Worm (Caenorhabditis elegans) whole organism, L3 larva: ENCODE data around the gene F07E5.12.

Experiments used
- R02D3.7 ChIP-seq: fragments of 150-350 bp; optimal IDR thresholded peaks from 2 replicates; lab custom pipeline; 2014; ENCODE audit warnings: missing biosample characterization, missing genetic modification characterization
- ZK546.5 ChIP-seq: sonication (generic microtip); optimal IDR thresholded peaks from 2 replicates; lab custom pipeline; 2017; ENCODE audit warnings: missing biosample characterization, missing genetic modification characterization
- aly-2 ChIP-seq: fragments of 150-350 bp; optimal IDR thresholded peaks from 2 replicates; lab custom pipeline; 2014; ENCODE audit warnings: missing biosample characterization, missing genetic modification characterization
- ceh-82 ChIP-seq: fragments of 150-350 bp; optimal IDR thresholded peaks from 2 replicates; lab custom pipeline; 2014; ENCODE audit warnings: missing biosample characterization, missing genetic modification characterization
- ceh-9 ChIP-seq: sonication (generic microtip); optimal IDR thresholded peaks from 2 replicates; lab custom pipeline; 2018; ENCODE audit warnings: missing biosample characterization, missing genetic modification characterization
- daf-12 ChIP-seq: fragments of 150-350 bp; optimal IDR thresholded peaks from 2 replicates; lab custom pipeline; 2014; ENCODE audit warnings: missing biosample characterization, missing genetic modification reagents, missing genetic modification characterization
- egl-27 ChIP-seq: sonication (generic microtip); optimal IDR thresholded peaks from 4 replicates; lab custom pipeline; 2017; ENCODE audit warnings: missing biosample characterization, missing genetic modification reagents, missing genetic modification characterization
- elt-1 ChIP-seq: fragments of 150-350 bp; optimal IDR thresholded peaks from 2 replicates; lab custom pipeline; 2014; ENCODE audit warnings: missing biosample characterization, missing genetic modification characterization
- elt-2 ChIP-seq: sonication (generic microtip); optimal IDR thresholded peaks from 2 replicates; lab custom pipeline; 2016; ENCODE audit warnings: missing genetic modification reagents, mild to moderate bottlenecking, missing genetic modification characterization, missing compliant biosample characterization
- elt-3 ChIP-seq, 3 experiments: fragments of 150-350 bp in 1 of 3; sonication (generic microtip) in 2 of 3; optimal IDR thresholded peaks; 2 replicates in 2 of 3; 4 replicates in 1 of 3; lab custom pipeline; 2014 to 2017; ENCODE audit warnings: missing biosample characterization in 3 of 3, missing genetic modification characterization in 3 of 3
- fkh-2 ChIP-seq: fragments of 150-350 bp; optimal IDR thresholded peaks from 2 replicates; lab custom pipeline; 2014; ENCODE audit warnings: missing biosample characterization, missing genetic modification reagents, missing genetic modification characterization
- fos-1 ChIP-seq: fragments of 150-350 bp; optimal IDR thresholded peaks from 2 replicates; lab custom pipeline; 2014; ENCODE audit warnings: missing biosample characterization, missing genetic modification characterization
- hmg-11 ChIP-seq: sonication (generic microtip); optimal IDR thresholded peaks from 2 replicates; lab custom pipeline; 2016; ENCODE audit warnings: missing genetic modification characterization, missing compliant biosample characterization
- jun-1 ChIP-seq: fragments of 150-350 bp; optimal IDR thresholded peaks from 2 replicates; lab custom pipeline; 2014; ENCODE audit warnings: missing biosample characterization, missing genetic modification reagents, missing genetic modification characterization
- lin-15B ChIP-seq: fragments of 150-350 bp; optimal IDR thresholded peaks from 2 replicates; lab custom pipeline; 2014; ENCODE audit warnings: missing biosample characterization, missing genetic modification characterization
- lin-39 ChIP-seq: fragments of 150-350 bp; optimal IDR thresholded peaks from 2 replicates; lab custom pipeline; 2018; ENCODE audit warnings: missing biosample characterization, missing genetic modification reagents, missing genetic modification characterization
- lsy-12 ChIP-seq: sonication (generic microtip); optimal IDR thresholded peaks from 2 replicates; lab custom pipeline; 2016; ENCODE audit warnings: mild to moderate bottlenecking, missing genetic modification characterization, missing compliant biosample characterization
- mdl-1 ChIP-seq: fragments of 150-350 bp; optimal IDR thresholded peaks from 2 replicates; lab custom pipeline; 2014; ENCODE audit warnings: missing biosample characterization, missing genetic modification characterization
- nfya-1 ChIP-seq: sonication (generic microtip); optimal IDR thresholded peaks from 2 replicates; lab custom pipeline; 2017; ENCODE audit warnings: missing genetic modification characterization, mild to moderate bottlenecking, missing compliant biosample characterization, antibody characterized with exemption, moderate library complexity; ENCODE audit not compliant: insufficient read depth
- nhr-11 ChIP-seq: fragments of 150-350 bp; optimal IDR thresholded peaks from 2 replicates; lab custom pipeline; 2014; ENCODE audit warnings: missing biosample characterization, missing genetic modification characterization
- nhr-12 ChIP-seq: fragments of 150-350 bp; optimal IDR thresholded peaks from 2 replicates; lab custom pipeline; 2014; ENCODE audit warnings: missing biosample characterization, missing genetic modification characterization
- nhr-23 ChIP-seq: fragments of 150-350 bp; optimal IDR thresholded peaks from 2 replicates; lab custom pipeline; 2014; ENCODE audit warnings: missing biosample characterization, missing genetic modification reagents, missing genetic modification characterization
- nhr-237 ChIP-seq: fragments of 150-350 bp; optimal IDR thresholded peaks from 2 replicates; lab custom pipeline; 2014; ENCODE audit warnings: missing biosample characterization, missing genetic modification characterization
- nhr-25 ChIP-seq: sonication (generic microtip); optimal IDR thresholded peaks from 2 replicates; lab custom pipeline; 2017; ENCODE audit warnings: missing biosample characterization, missing genetic modification characterization
- nhr-28 ChIP-seq: fragments of 150-350 bp; optimal IDR thresholded peaks from 2 replicates; lab custom pipeline; 2014; ENCODE audit warnings: missing biosample characterization, missing genetic modification characterization
- nhr-67 ChIP-seq: fragments of 150-350 bp; optimal IDR thresholded peaks from 2 replicates; lab custom pipeline; 2014; ENCODE audit warnings: missing biosample characterization, missing genetic modification characterization
- nhr-77 ChIP-seq: fragments of 150-350 bp; optimal IDR thresholded peaks from 2 replicates; lab custom pipeline; 2014; ENCODE audit warnings: missing biosample characterization, missing genetic modification characterization
- pqm-1 ChIP-seq: fragments of 150-350 bp; optimal IDR thresholded peaks from 2 replicates; lab custom pipeline; 2017; ENCODE audit warnings: missing biosample characterization, missing genetic modification characterization, inconsistent platforms
- sea-2 ChIP-seq: fragments of 150-350 bp; sonication (generic microtip); optimal IDR thresholded peaks from 4 replicates; lab custom pipeline; 2014; ENCODE audit warnings: missing biosample characterization, missing genetic modification reagents, missing genetic modification characterization
- snpc-4 ChIP-seq: fragments of 150-350 bp; optimal IDR thresholded peaks from 2 replicates; lab custom pipeline; 2014; ENCODE audit warnings: missing biosample characterization, missing genetic modification characterization
- unc-62 ChIP-seq: fragments of 150-350 bp; sonication (generic microtip); optimal IDR thresholded peaks from 4 replicates; lab custom pipeline; 2014; ENCODE audit warnings: missing biosample characterization, missing genetic modification reagents, missing genetic modification characterization
- ztf-11 ChIP-seq: fragments of 150-350 bp; optimal IDR thresholded peaks from 2 replicates; lab custom pipeline; 2014; ENCODE audit warnings: missing biosample characterization, missing genetic modification characterization
- ztf-4 ChIP-seq: fragments of 150-350 bp; optimal IDR thresholded peaks from 2 replicates; lab custom pipeline; 2014; ENCODE audit warnings: missing biosample characterization, missing genetic modification characterization

Gene F07E5.12

DNA sequence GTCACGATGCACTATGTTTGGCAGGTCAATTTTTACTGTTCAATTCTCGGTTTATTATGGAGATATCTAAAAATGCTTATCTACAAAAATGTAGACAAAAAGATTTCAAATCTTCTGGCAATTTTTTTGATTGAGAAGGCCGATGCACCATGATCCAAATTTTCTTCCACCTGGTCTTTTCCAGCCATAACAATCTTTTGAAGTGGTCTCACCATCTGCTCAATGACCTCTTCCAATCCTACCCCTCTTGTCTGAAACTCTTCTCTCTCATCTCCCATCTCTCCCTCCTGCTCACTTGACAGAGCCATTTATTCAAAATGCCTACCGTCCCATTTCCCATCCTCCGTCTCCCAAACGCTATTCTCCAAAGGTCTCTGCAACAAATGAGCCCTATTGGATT, 16.4 kb upstream of the F07E5.12 start, which contains the start of gene fbxb-35:
fbxb-35 (plus strand) TSS at position 301 of the 400 bp plus-strand sequence.
- no peak for TF ChIP-seq mdl-1 (tag; lab: Kevin White, UChicago)
- no peak for TF ChIP-seq R02D3.7 (tag; lab: Kevin White, UChicago)
- TF ChIP-seq snpc-4 (tag; lab: Kevin White, UChicago) = no peak
- TF ChIP-seq lin-39 = no peak
- TF ChIP-seq, all 47 proteins: peak for 0

DNA sequence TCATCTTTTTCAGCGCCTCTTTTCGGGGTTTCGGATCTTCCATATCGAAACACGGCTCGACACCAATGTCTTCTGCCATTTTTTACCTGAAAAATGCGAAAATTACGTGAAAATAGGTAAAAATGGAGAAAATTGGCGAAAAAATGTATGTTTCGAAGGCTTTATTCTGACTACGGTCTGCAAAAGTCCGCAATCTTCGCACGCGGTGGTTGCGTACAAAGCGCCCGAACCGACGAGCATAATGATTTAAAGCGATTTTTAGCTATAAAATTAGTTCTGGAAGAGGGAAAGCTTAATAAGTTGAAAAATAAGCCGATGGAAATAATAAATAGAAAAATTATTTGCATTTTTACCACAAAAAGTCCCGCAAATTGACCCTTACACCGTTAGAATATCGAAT, 8.8 kb upstream of the F07E5.12 start, which contains the start of gene F07E5.5:
F07E5.5 (minus strand) TSS at position 86 of the 400 bp plus-strand sequence.
- peak; percentile 20 for TF ChIP-seq elt-2 (tag; lab: Kevin White, UChicago)
- TF ChIP-seq ztf-4 (tag; lab: Kevin White, UChicago) = no peak
- TF ChIP-seq daf-12 (tag; lab: Kevin White, UChicago) = no peak
- TF ChIP-seq ZK546.5 (tag; lab: Kevin White, UChicago) = no peak
- TF ChIP-seq lsy-12 (tag; lab: Kevin White, UChicago) = peak; percentile 16
- peak; percentile 9 for TF ChIP-seq nhr-25 (tag; lab: Kevin White, UChicago)
- no peak for TF ChIP-seq nhr-28 (tag; lab: Kevin White, UChicago)
- peak; percentile 79 for TF ChIP-seq nfya-1
- TF ChIP-seq nhr-23 = peak; percentile 41
- TF ChIP-seq aly-2 (tag; lab: Kevin White, UChicago) = no peak
- TF ChIP-seq snpc-4 (tag; lab: Kevin White, UChicago) = peak; percentile 46
- TF ChIP-seq jun-1 (tag; lab: Kevin White, UChicago) = no peak
- TF ChIP-seq lin-15B (tag; lab: Kevin White, UChicago) = peak; percentile 40
- TF ChIP-seq unc-62 (GFP tag; lab: Kevin White, UChicago) = no peak
- no peak for TF ChIP-seq fos-1 (tag; lab: Kevin White, UChicago)
- peak; percentile 10 for TF ChIP-seq lin-39
- TF ChIP-seq R02D3.7 (tag; lab: Kevin White, UChicago) = peak; percentile 44
- TF ChIP-seq elt-1 = peak; percentile 31

DNA sequence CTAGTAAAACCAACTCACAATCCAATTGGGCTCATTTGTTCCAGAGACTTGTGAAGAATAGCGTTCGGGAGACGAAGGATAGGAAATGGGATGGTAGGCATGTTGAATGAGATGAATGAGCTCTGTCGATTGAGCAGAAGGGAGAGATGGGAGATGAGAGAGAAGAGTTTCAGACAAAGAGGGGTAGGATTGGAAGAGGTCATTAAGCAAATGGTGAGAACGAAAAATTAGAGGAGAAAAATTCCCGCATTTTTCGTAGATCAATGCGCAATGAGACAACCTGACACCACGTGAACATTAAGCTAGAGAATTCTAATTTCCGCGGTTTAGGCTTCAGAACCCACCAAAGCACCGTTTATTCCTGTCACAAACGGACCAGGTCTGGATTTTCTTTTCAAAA, 3.8 kb upstream of the F07E5.12 start, which contains the start of gene F07E5.13:
F07E5.13 (minus strand) TSS at position 101 of the 400 bp plus-strand sequence.
- no peak for TF ChIP-seq sea-2 (GFP tag; lab: Kevin White, UChicago)
- TF ChIP-seq elt-3 (tag; optimal IDR thresholded peaks at IDR 0.05; lab: Kevin White, UChicago) = no peak
- no peak for TF ChIP-seq ceh-9 (tag; lab: Kevin White, UChicago)
- TF ChIP-seq R02D3.7 (tag; lab: Kevin White, UChicago) = no peak
- TF ChIP-seq nhr-77 (tag; lab: Kevin White, UChicago) = no peak
- no peak for TF ChIP-seq ceh-82 (tag; lab: Kevin White, UChicago)
- no peak for TF ChIP-seq ztf-4 (tag; lab: Kevin White, UChicago)
- no peak for TF ChIP-seq egl-27 (tag; lab: Kevin White, UChicago)
- TF ChIP-seq nhr-28 (tag; lab: Kevin White, UChicago) = no peak
- no peak for TF ChIP-seq hmg-11 (tag; lab: Kevin White, UChicago)
- no peak for TF ChIP-seq lin-15B (tag; lab: Kevin White, UChicago)
- no peak for TF ChIP-seq nhr-12 (tag; lab: Kevin White, UChicago)
- no peak for TF ChIP-seq lsy-12 (tag; lab: Kevin White, UChicago)
- no peak for TF ChIP-seq nhr-11 (tag; lab: Kevin White, UChicago)
- TF ChIP-seq lin-39 = no peak
- no peak for TF ChIP-seq nhr-67 (tag; lab: Kevin White, UChicago)
- TF ChIP-seq fos-1 (tag; lab: Kevin White, UChicago) = no peak
- TF ChIP-seq, all 47 proteins: peak for 0

DNA sequence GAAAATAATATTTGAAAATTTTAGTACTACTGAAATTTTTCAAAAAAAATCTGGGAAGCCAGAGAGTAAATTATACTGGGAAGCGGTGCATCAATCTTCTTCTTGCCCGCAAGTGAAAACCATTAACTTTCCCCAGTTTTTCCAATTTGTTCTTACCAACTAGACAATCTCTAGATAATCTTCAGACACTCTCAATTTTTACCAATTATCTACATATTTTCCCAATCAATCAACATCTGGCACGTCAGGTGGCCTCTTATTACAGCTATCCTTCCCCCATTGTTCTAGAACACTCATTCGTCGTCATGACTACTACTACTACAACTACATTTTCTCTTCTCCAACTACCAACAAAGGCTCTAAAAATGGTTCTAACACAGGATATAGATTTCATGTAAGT, 3.3 kb upstream of the F07E5.12 start, which contains the start of gene fbxb-6:
fbxb-6 (plus strand) TSS at position 301 of the 400 bp plus-strand sequence.
- TF ChIP-seq nhr-11 (tag; lab: Kevin White, UChicago) (no peak), egl-27 (tag; lab: Kevin White, UChicago) (no peak), ztf-11 (tag; lab: Kevin White, UChicago) (no peak), hmg-11 (tag; lab: Kevin White, UChicago) (no peak), pqm-1 (no peak), ceh-9 (tag; lab: Kevin White, UChicago) (no peak)

DNA sequence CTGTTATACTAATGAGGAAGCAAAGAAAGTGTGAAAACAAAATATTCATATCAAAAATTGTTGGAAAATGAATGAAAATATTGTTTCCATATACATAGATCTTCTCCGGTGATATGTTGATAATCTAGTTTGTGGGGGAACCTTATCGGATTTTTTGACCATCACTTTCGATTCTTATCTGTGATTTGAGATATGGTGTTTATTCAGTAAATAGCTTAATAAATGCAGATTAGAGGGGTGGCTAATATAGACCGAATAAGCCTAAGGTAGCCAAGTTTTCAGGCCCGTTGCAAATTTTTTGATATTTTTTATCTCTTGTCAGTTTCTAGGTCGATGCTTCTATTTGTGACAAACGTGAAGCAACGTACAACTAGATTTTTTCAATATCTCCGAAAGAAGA, 3.7 kb downstream of the F07E5.12 start, which contains the start of gene F07E5.7:
F07E5.7 (minus strand) TSS at position 101 of the 400 bp plus-strand sequence.
- TF ChIP-seq sea-2 (GFP tag; lab: Kevin White, UChicago) (no peak), hmg-11 (tag; lab: Kevin White, UChicago) (no peak), egl-27 (tag; lab: Kevin White, UChicago) (no peak), ztf-4 (tag; lab: Kevin White, UChicago) (no peak), aly-2 (tag; lab: Kevin White, UChicago) (no peak), nhr-237 (tag; lab: Kevin White, UChicago) (no peak), fos-1 (tag; lab: Kevin White, UChicago) (no peak), fkh-2 (tag; lab: Kevin White, UChicago) (no peak), lin-39 (no peak), mdl-1 (tag; lab: Kevin White, UChicago) (no peak), snpc-4 (tag; lab: Kevin White, UChicago) (no peak), lin-15B (tag; lab: Kevin White, UChicago) (no peak)
- TF ChIP-seq, all 47 proteins: peak for 0
